Worm (Caenorhabditis elegans): ENCODE data around the gene acr-25.
A peak's percentile ranks its signal among the peaks of the same experiment; 100 is the strongest.

acr-25 gene

DNA sequence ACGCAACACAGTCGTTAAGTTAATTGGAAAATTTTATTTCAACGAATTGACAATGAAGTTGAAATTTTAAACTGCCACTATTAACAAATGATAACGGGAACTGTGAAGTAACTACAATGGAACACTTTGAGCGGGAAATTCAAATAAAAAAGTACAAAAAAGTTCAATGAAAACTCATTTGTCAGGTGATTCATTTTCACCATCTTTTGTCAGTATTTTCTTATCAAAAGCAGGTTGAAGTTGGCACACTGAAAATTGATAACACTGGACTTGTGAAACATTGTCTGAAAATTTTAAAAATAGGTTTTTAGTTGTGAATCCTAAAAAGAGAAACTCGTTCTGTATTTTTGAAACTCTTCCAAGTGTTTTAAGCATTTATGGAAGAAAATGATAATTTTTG, 30.7 kb upstream of the acr-25 start:
- TF ChIP-seq elt-2 (tag; optimal IDR thresholded peaks at IDR 0.05) (peak; percentile 36), efl-1 (optimal IDR thresholded peaks at IDR 0.05) (no peak), efl-1 (GFP tag; optimal IDR thresholded peaks at IDR 0.05 in 1 of 2) (peak in 1 of 2 experiments; percentile 63), lin-35 (GFP tag; optimal IDR thresholded peaks at IDR 0.05) (peak in 1 of 2 experiments; percentile 18), snu-23 (GFP tag; optimal IDR thresholded peaks at IDR 0.05) (no peak)

DNA sequence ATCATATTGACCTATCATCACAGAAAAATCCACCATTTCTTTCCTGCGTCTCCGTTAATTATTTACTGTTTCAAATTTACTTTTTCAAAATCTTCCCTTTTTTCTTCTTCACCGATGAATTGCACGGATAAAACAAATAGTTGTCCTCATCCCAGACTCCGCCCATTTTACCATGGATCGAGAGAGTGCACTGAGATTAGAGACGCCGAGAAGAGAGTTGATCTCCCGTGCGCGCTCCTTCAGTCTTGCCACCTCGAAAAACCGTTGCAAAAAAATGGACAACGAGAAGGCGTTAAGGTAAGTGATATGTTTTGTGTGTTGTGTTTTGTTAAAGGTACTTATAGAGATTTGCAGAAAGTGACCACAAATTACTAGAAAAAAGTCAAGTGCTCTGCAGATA, 26.1 kb upstream of the acr-25 start, which contains the start of gene dlc-5:
Gene dlc-5, plus strand, starts transcription at position 154 of the 400 bp plus-strand sequence.
- TF ChIP-seq mep-1 (tag; optimal IDR thresholded peaks at IDR 0.05): no peak
- TF ChIP-seq irx-1 (tag; optimal IDR thresholded peaks at IDR 0.05): no peak
- no peak for TF ChIP-seq ama-1 (optimal IDR thresholded peaks at IDR 0.05)
- no peak for TF ChIP-seq lin-13 (GFP tag; optimal IDR thresholded peaks at IDR 0.05)
- TF ChIP-seq Y116A8C.19 (tag; optimal IDR thresholded peaks at IDR 0.05; ENCODE audit: borderline replicate concordance): no peak
- no peak for TF ChIP-seq lin-35 (GFP tag; optimal IDR thresholded peaks at IDR 0.05)
- no peak for TF ChIP-seq xbp-1 (tag; optimal IDR thresholded peaks at IDR 0.05)
- TF ChIP-seq nhr-71 (tag; optimal IDR thresholded peaks at IDR 0.05): no peak
- TF ChIP-seq alr-1 (tag; optimal IDR thresholded peaks at IDR 0.05; ENCODE audit: borderline replicate concordance): no peak

DNA sequence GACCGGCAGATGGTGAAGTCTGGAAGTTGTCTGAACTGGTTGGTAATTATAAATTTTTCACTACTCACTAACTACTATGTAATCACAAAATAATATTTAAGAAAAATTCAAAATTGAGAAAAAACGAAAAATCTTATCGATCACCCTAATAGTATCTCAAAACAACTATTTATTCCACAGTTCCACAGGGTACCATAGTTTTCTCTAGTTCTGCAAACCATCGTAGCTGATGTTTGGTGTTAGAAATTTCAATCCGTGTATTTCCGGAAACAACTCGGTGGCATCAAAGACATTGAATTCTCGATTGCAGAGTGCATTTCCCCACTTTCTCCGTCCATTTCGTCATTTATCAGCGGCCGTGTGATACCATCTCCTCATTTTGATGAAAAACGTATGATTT, 22.5 kb upstream of the acr-25 start, which contains the start of gene Y73B6BL.31:
Gene Y73B6BL.31, plus strand, starts transcription at position 301 of the 400 bp plus-strand sequence.
- TF ChIP-seq dsc-1 (tag; optimal IDR thresholded peaks at IDR 0.05) (no peak), nhr-20 (tag; optimal IDR thresholded peaks at IDR 0.05) (no peak), zip-4 (GFP tag; optimal IDR thresholded peaks at IDR 0.05) (no peak), swsn-7 (tag; optimal IDR thresholded peaks at IDR 0.05) (no peak), sup-37 (GFP tag; optimal IDR thresholded peaks at IDR 0.05) (no peak), egl-13 (tag; optimal IDR thresholded peaks at IDR 0.05) (no peak), nhr-76 (tag; optimal IDR thresholded peaks at IDR 0.05) (no peak), mep-1 (tag; optimal IDR thresholded peaks at IDR 0.05) (no peak), unc-86 (tag; optimal IDR thresholded peaks at IDR 0.05) (no peak)

DNA sequence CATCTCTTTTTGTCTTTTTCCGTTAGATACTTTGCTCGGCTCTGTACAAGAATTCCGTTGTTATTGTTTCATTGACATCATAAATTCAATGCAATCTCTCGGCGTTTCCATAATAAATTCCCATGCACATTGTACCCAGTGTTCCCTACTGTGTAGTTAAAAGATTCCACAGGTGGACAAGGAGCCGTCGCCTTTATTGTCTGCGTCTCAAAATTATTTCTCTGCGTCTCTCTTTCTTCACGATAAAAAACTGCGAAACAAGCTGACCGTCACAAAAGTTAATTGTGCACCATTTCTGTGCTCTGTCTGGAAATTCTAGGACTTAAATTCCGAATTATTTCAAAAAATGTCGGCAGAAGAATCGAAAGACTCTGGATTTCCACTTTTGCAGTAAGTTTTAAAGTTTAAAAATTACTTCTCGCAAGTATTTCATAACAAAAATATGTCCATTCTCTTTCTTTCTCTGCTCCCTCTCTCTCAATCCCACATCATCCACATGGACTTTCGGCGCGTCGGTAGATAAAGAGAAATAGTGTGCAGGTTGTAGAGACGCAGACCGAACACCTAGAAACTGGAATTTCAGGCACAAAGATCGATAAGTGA, 22.0 kb upstream of the acr-25 start:
- TF ChIP-seq nhr-84 (tag; optimal IDR thresholded peaks at IDR 0.05) (no peak), ceh-8 (GFP tag; optimal IDR thresholded peaks at IDR 0.05) (no peak), efl-3 (GFP tag; optimal IDR thresholded peaks at IDR 0.05) (no peak), nhr-71 (tag; optimal IDR thresholded peaks at IDR 0.05) (peak; percentile 40), aly-2 (tag; optimal IDR thresholded peaks at IDR 0.05) (no peak), F16B12.6 (tag; optimal IDR thresholded peaks at IDR 0.05) (no peak), ceh-63 (GFP tag; optimal IDR thresholded peaks at IDR 0.05) (no peak), elt-2 (tag; optimal IDR thresholded peaks at IDR 0.05) (peak; percentile 42), fkh-4 (tag; optimal IDR thresholded peaks at IDR 0.05; ENCODE audit: borderline replicate concordance) (no peak), lin-15B (tag; optimal IDR thresholded peaks at IDR 0.05) (no peak), C16A3.4 (tag; optimal IDR thresholded peaks at IDR 0.05) (no peak), mef-2 (tag; optimal IDR thresholded peaks at IDR 0.05) (no peak), nhr-85 (tag) (no peak), pqm-1 (tag; optimal IDR thresholded peaks at IDR 0.05) (no peak), egl-27 (tag; optimal IDR thresholded peaks at IDR 0.05) (no peak), elt-3 (tag; optimal IDR thresholded peaks at IDR 0.05) (no peak), blmp-1 (tag; optimal IDR thresholded peaks at IDR 0.05) (peak; percentile 22), nhr-76 (tag; optimal IDR thresholded peaks at IDR 0.05) (no peak), ces-1 (GFP tag; optimal IDR thresholded peaks at IDR 0.05) (no peak), nhr-77 (tag; optimal IDR thresholded peaks at IDR 0.05) (no peak), mep-1 (tag; optimal IDR thresholded peaks at IDR 0.05) (peak; percentile 3), nhr-20 (tag; optimal IDR thresholded peaks at IDR 0.05) (peak; percentile 63), isw-1 (GFP tag; IDR thresholded peaks at IDR 0.05) (no peak), pag-3 (tag; optimal IDR thresholded peaks at IDR 0.05; ENCODE audit: borderline replicate concordance, insufficient read depth) (no peak), skn-1 (tag; optimal IDR thresholded peaks at IDR 0.05) (no peak), lin-13 (GFP tag; optimal IDR thresholded peaks at IDR 0.05) (no peak), nhr-28 (tag; optimal IDR thresholded peaks at IDR 0.05) (no peak), rnt-1 (tag; optimal IDR thresholded peaks at IDR 0.05) (no peak), nhr-47 (tag; optimal IDR thresholded peaks at IDR 0.05) (no peak), ztf-4 (tag; optimal IDR thresholded peaks at IDR 0.05) (no peak), vab-15 (tag; optimal IDR thresholded peaks at IDR 0.05) (no peak), unc-62 (GFP tag; optimal IDR thresholded peaks at IDR 0.05) (no peak), alr-1 (tag; optimal IDR thresholded peaks at IDR 0.05; ENCODE audit: borderline replicate concordance) (no peak)
